Fruit fly (Drosophila melanogaster): ENCODE data around the gene sav.
A peak's percentile ranks its signal among the peaks of the same experiment; 100 is the strongest.

DNA sequence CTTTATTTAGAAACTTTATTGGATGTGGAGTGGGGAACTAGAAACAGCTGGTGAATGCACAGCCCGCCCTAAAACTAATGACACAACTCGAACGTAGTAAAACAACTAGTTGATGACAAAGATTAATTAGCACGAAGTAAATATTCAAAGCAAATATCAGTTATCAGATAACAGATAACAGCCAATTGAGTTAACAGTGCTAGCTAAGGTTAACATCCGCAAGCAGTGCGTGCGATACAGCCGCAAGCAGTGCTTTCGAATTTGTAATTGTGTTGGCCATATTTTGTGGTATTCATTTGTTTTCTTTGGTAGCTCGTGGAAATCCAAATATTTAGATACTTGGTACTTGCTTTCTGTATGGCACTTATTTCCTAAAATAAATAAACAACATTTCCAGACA lies 47.6 kb downstream of the sav start:
- TF ChIP-seq CG9437 (GFP tag; optimal IDR thresholded peaks at IDR 0.05) (no peak), CG4730 (GFP tag; IDR thresholded peaks at IDR 0.05) (no peak), CG6272 (GFP tag; IDR thresholded peaks at IDR 0.05) (no peak), CG11696 (GFP tag; IDR thresholded peaks at IDR 0.05) (0 out of 2 replicates have a peak, but pooled peaks have one; percentile 32), CG16779 (GFP tag; IDR thresholded peaks at IDR 0.05) (no peak)
